Fruit fly (Drosophila melanogaster) whole organism, embryonic: Measurements from ENCODE around the gene CG18131.

Experiments used
- Asciz ChIP-seq: fragments of 200-800 bp; sonication (Bioruptor generic); optimal IDR thresholded peaks from 2 replicates; lab custom pipeline; 2017; ENCODE audit warnings: missing biosample characterization, mild to moderate bottlenecking, missing genetic modification characterization, missing genetic modification reagents
- Bgb ChIP-seq: fragments of 200-800 bp; sonication (Bioruptor generic); IDR thresholded peaks from 2 replicates; pipeline ENCODE4 v1.3.6; 2022; ENCODE audit warnings: missing biosample characterization, missing genetic modification characterization; ENCODE audit not compliant: partially characterized antibody
- CG10565 ChIP-seq: fragments of 200-800 bp; sonication (Bioruptor generic); optimal IDR thresholded peaks from 3 replicates; lab custom pipeline; 2016; ENCODE audit warnings: missing biosample characterization, mild to moderate bottlenecking, missing genetic modification characterization
- CG10654 ChIP-seq: fragments of 200-800 bp; sonication (Bioruptor generic); optimal IDR thresholded peaks from 2 replicates; lab custom pipeline; 2016; ENCODE audit warnings: missing biosample characterization, missing genetic modification characterization
- CG10979 ChIP-seq: fragments of 200-800 bp; sonication (Bioruptor generic); optimal IDR thresholded peaks from 2 replicates; lab custom pipeline; 2018; ENCODE audit warnings: missing biosample characterization, mild to moderate bottlenecking, missing genetic modification characterization, moderate library complexity
- CG12219 ChIP-seq: fragments of 200-800 bp; sonication (Bioruptor generic); optimal IDR thresholded peaks from 3 replicates; lab custom pipeline; 2018; ENCODE audit warnings: missing biosample characterization, mild to moderate bottlenecking, missing genetic modification characterization
- CG1233 ChIP-seq: fragments of 200-800 bp; sonication (Bioruptor generic); optimal IDR thresholded peaks from 4 replicates; lab custom pipeline; 2018; ENCODE audit warnings: missing biosample characterization, mild to moderate bottlenecking, missing genetic modification characterization
- CG12391 ChIP-seq: fragments of 200-800 bp; sonication (Bioruptor generic); optimal IDR thresholded peaks from 3 replicates; lab custom pipeline; 2018; ENCODE audit warnings: missing biosample characterization, mild to moderate bottlenecking, missing genetic modification characterization, moderate library complexity
- CG12744 ChIP-seq: fragments of 200-800 bp; sonication (Bioruptor generic); optimal IDR thresholded peaks from 2 replicates; lab custom pipeline; 2016; ENCODE audit warnings: missing biosample characterization, missing genetic modification characterization
- CG13894 ChIP-seq: fragments of 200-800 bp; sonication (Bioruptor generic); optimal IDR thresholded peaks from 3 replicates; lab custom pipeline; 2018; ENCODE audit warnings: missing biosample characterization, mild to moderate bottlenecking, missing genetic modification characterization, moderate library complexity
- CG1529 ChIP-seq: fragments of 200-800 bp; sonication (Bioruptor generic); optimal IDR thresholded peaks from 3 replicates; lab custom pipeline; 2018; ENCODE audit warnings: missing biosample characterization, missing genetic modification characterization
- CG15601 ChIP-seq: fragments of 200-800 bp; sonication (Bioruptor generic); optimal IDR thresholded peaks from 3 replicates; lab custom pipeline; 2019; ENCODE audit warnings: missing biosample characterization, mild to moderate bottlenecking, missing genetic modification characterization, moderate library complexity
- CG17802 ChIP-seq: fragments of 200-800 bp; sonication (Bioruptor generic); optimal IDR thresholded peaks from 2 replicates; lab custom pipeline; 2018; ENCODE audit warnings: missing biosample characterization, mild to moderate bottlenecking, missing genetic modification characterization, moderate library complexity
- CG2199 ChIP-seq: fragments of 200-800 bp; sonication (Bioruptor generic); IDR thresholded peaks from 3 replicates; pipeline ENCODE4 v1.3.6; 2022; ENCODE audit warnings: missing biosample characterization, missing genetic modification characterization
- CG2875 ChIP-seq: fragments of 200-800 bp; sonication (Bioruptor generic); optimal IDR thresholded peaks from 2 replicates; lab custom pipeline; 2017; ENCODE audit warnings: missing biosample characterization, mild to moderate bottlenecking, missing genetic modification characterization, missing genetic modification reagents
- CG33557 ChIP-seq: fragments of 200-800 bp; sonication (Bioruptor generic); optimal IDR thresholded peaks from 2 replicates; lab custom pipeline; 2019; ENCODE audit warnings: missing biosample characterization, mild to moderate bottlenecking, missing genetic modification characterization, moderate library complexity
- CG5180 ChIP-seq: fragments of 200-800 bp; sonication (Bioruptor generic); optimal IDR thresholded peaks from 3 replicates; lab custom pipeline; 2017; ENCODE audit warnings: missing biosample characterization, missing genetic modification characterization, mild to moderate bottlenecking, moderate library complexity, missing genetic modification reagents
- CG7357 ChIP-seq: fragments of 200-800 bp; sonication (Bioruptor generic); IDR thresholded peaks from 3 replicates; pipeline ENCODE4 v1.3.6; 2022; ENCODE audit warnings: missing biosample characterization, missing genetic modification characterization
- CHES-1-like ChIP-seq: fragments of 200-800 bp; sonication (Bioruptor generic); optimal IDR thresholded peaks from 2 replicates; lab custom pipeline; 2016; ENCODE audit warnings: missing biosample characterization, missing genetic modification characterization
- CoRest ChIP-seq: fragments of 200-800 bp; sonication (Bioruptor generic); optimal IDR thresholded peaks from 3 replicates; lab custom pipeline; 2018; ENCODE audit warnings: missing biosample characterization, mild to moderate bottlenecking, missing genetic modification characterization, moderate library complexity
- H2.0 ChIP-seq: fragments of 200-800 bp; sonication (Bioruptor generic); IDR thresholded peaks from 2 replicates; pipeline ENCODE4 v1.3.6; 2022; ENCODE audit warnings: missing biosample characterization, missing genetic modification characterization
- HHEX ChIP-seq: fragments of 200-800 bp; sonication (Bioruptor generic); optimal IDR thresholded peaks from 3 replicates; lab custom pipeline; 2017; ENCODE audit warnings: missing biosample characterization, mild to moderate bottlenecking, missing genetic modification characterization, missing genetic modification reagents
- Jarid2 ChIP-seq: fragments of 200-800 bp; sonication (Bioruptor generic); optimal IDR thresholded peaks from 3 replicates; lab custom pipeline; 2017; ENCODE audit warnings: mild to moderate bottlenecking, missing biosample characterization, missing genetic modification reagents, missing genetic modification characterization
- NC2β ChIP-seq: fragments of 200-800 bp; sonication (Bioruptor generic); optimal IDR thresholded peaks from 2 replicates; lab custom pipeline; 2016; ENCODE audit warnings: missing biosample characterization, missing genetic modification characterization
- bab2 ChIP-seq: fragments of 200-800 bp; sonication (Bioruptor generic); optimal IDR thresholded peaks from 2 replicates; lab custom pipeline; 2016; ENCODE audit warnings: missing biosample characterization, missing genetic modification characterization
- bcd ChIP-seq: fragments of 200-800 bp; sonication (Bioruptor generic); optimal IDR thresholded peaks from 2 replicates; lab custom pipeline; 2017; ENCODE audit warnings: missing biosample characterization, mild to moderate bottlenecking, missing genetic modification characterization
- bsh ChIP-seq, 2 experiments: fragments of 200-800 bp; sonication (Bioruptor generic); optimal IDR thresholded peaks; 2 replicates each; lab custom pipeline; 2017 to 2018; ENCODE audit warnings: mild to moderate bottlenecking in 2 of 2, missing biosample characterization in 2 of 2, missing genetic modification characterization in 2 of 2, moderate library complexity in 1 of 2
- caup ChIP-seq: fragments of 200-800 bp; sonication (Bioruptor generic); optimal IDR thresholded peaks from 3 replicates; lab custom pipeline; 2017; ENCODE audit warnings: missing biosample characterization, mild to moderate bottlenecking, missing genetic modification characterization, moderate library complexity; ENCODE audit not compliant: severe bottlenecking
- chif ChIP-seq, 2 experiments: fragments of 200-800 bp; sonication (Bioruptor generic); optimal IDR thresholded peaks; 3 replicates each; lab custom pipeline; 2016; ENCODE audit warnings: missing biosample characterization in 2 of 2, missing genetic modification characterization in 2 of 2
- chn ChIP-seq: fragments of 200-800 bp; sonication (Bioruptor generic); optimal IDR thresholded peaks from 2 replicates; lab custom pipeline; 2016; ENCODE audit warnings: missing biosample characterization, missing genetic modification characterization
- crc ChIP-seq: fragments of 200-800 bp; sonication (Bioruptor generic); optimal IDR thresholded peaks from 2 replicates; lab custom pipeline; 2016; ENCODE audit warnings: missing biosample characterization, missing genetic modification characterization
- crp ChIP-seq, 2 experiments: fragments of 200-800 bp; sonication (Bioruptor generic); optimal IDR thresholded peaks; 2 replicates in 1 of 2; 3 replicates in 1 of 2; lab custom pipeline; 2017; ENCODE audit warnings: missing biosample characterization in 2 of 2, missing genetic modification characterization in 2 of 2, mild to moderate bottlenecking in 1 of 2, moderate library complexity in 1 of 2
- dimm ChIP-seq: fragments of 200-800 bp; sonication (Bioruptor generic); IDR thresholded peaks from 2 replicates; pipeline ENCODE4 v1.3.6; 2022; ENCODE audit warnings: missing biosample characterization, missing genetic modification characterization
- dm ChIP-seq: fragments of 200-800 bp; sonication (Bioruptor generic); optimal IDR thresholded peaks from 3 replicates; lab custom pipeline; 2016; ENCODE audit warnings: missing biosample characterization, missing genetic modification characterization
- fd3F ChIP-seq: fragments of 200-800 bp; sonication (Bioruptor generic); optimal IDR thresholded peaks from 2 replicates; lab custom pipeline; 2018; ENCODE audit warnings: missing biosample characterization, mild to moderate bottlenecking, missing genetic modification characterization, moderate library complexity
- insv ChIP-seq, 2 experiments: fragments of 200-800 bp; sonication (Bioruptor generic); optimal IDR thresholded peaks; 3 replicates each; lab custom pipeline; 2016 to 2018; ENCODE audit warnings: missing biosample characterization in 2 of 2, missing genetic modification characterization in 2 of 2
- mirr ChIP-seq: fragments of 200-800 bp; sonication (Bioruptor generic); optimal IDR thresholded peaks from 3 replicates; lab custom pipeline; 2018; ENCODE audit warnings: missing biosample characterization, mild to moderate bottlenecking, missing genetic modification characterization
- nerfin-2 ChIP-seq: fragments of 200-800 bp; sonication (Bioruptor generic); IDR thresholded peaks from 2 replicates; pipeline ENCODE4 v1.3.6; 2022; ENCODE audit warnings: missing biosample characterization, missing genetic modification characterization; ENCODE audit not compliant: partially characterized antibody
- odd ChIP-seq: fragments of 200-800 bp; sonication (Bioruptor generic); optimal IDR thresholded peaks from 2 replicates; lab custom pipeline; 2017; ENCODE audit warnings: missing biosample characterization, mild to moderate bottlenecking, missing genetic modification characterization
- pfk ChIP-seq: fragments of 200-800 bp; sonication (Bioruptor generic); optimal IDR thresholded peaks from 2 replicates; lab custom pipeline; 2018; ENCODE audit warnings: missing biosample characterization, mild to moderate bottlenecking, missing genetic modification characterization, moderate library complexity
- pho ChIP-seq: fragments of 200-800 bp; sonication (Bioruptor generic); optimal IDR thresholded peaks from 2 replicates; lab custom pipeline; 2016; ENCODE audit warnings: missing biosample characterization, missing genetic modification characterization
- pnt ChIP-seq: fragments of 200-800 bp; sonication (Bioruptor generic); optimal IDR thresholded peaks from 3 replicates; lab custom pipeline; 2016; ENCODE audit warnings: missing biosample characterization, missing genetic modification characterization
- prd ChIP-seq, 3 experiments: fragments of >200 bp in 2 of 3; fragments of 200-800 bp in 1 of 3; sonication (Bioruptor generic) in 1 of 3; optimal IDR thresholded peaks in 2 of 3; IDR thresholded peaks in 1 of 3; 2 replicates in 2 of 3; 3 replicates in 1 of 3; pipeline versions ENCODE4 v1.3.6 to Lab custom; 2017 to 2022; ENCODE audit warnings: missing biosample characterization in 1 of 3, missing genetic modification characterization in 1 of 3
- ro ChIP-seq: fragments of 200-800 bp; sonication (Bioruptor generic); IDR thresholded peaks from 2 replicates; pipeline ENCODE4 v1.3.6; 2022; ENCODE audit warnings: missing biosample characterization, missing genetic modification characterization
- sd ChIP-seq: fragments of 200-800 bp; sonication (Bioruptor generic); optimal IDR thresholded peaks from 3 replicates; lab custom pipeline; 2018; ENCODE audit warnings: missing biosample characterization, mild to moderate bottlenecking, missing genetic modification characterization, moderate library complexity
- sens ChIP-seq: fragments of 200-800 bp; sonication (Bioruptor generic); peaks from one replicate; lab custom pipeline; 2016; ENCODE audit warnings: missing biosample characterization, missing genetic modification characterization
- slp2 ChIP-seq: fragments of 200-800 bp; sonication (Bioruptor generic); optimal IDR thresholded peaks from 2 replicates; lab custom pipeline; 2016; ENCODE audit warnings: missing biosample characterization, missing genetic modification characterization
- ssp ChIP-seq: fragments of 200-800 bp; sonication (Bioruptor generic); IDR thresholded peaks from 2 replicates; pipeline ENCODE4 v1.3.6; 2022; ENCODE audit warnings: missing biosample characterization, missing genetic modification characterization
- ttk ChIP-seq: fragments of 200-800 bp; sonication (Bioruptor generic); IDR thresholded peaks from 2 replicates; pipeline ENCODE4 v2.1.2; 2022; ENCODE audit warnings: missing biosample characterization, missing genetic modification characterization

Gene CG18131

dm6 chr2L:1491791-1492345 is 8.5 kb downstream of the CG18131 start, which contains the start of gene CG31928 (continued):
- TF ChIP-seq bsh (GFP tag; optimal IDR thresholded peaks at IDR 0.05; lab: Kevin White, UChicago): no peak
- TF ChIP-seq Asciz (GFP tag; lab: Kevin White, UChicago): no peak
- TF ChIP-seq crp (GFP tag; optimal IDR thresholded peaks at IDR 0.05; lab: Kevin White, UChicago): no peak
- no peak for TF ChIP-seq CG7357 (GFP tag; lab: Robert Waterston, UW)
- no peak for TF ChIP-seq CHES-1-like
- TF ChIP-seq CG33557: no peak
- TF ChIP-seq pho (GFP tag; lab: Kevin White, UChicago): no peak
- TF ChIP-seq nerfin-2 (GFP tag; lab: Robert Waterston, UW): no peak
- no peak for TF ChIP-seq pnt (GFP tag; lab: Kevin White, UChicago)
- no peak for TF ChIP-seq crc (GFP tag; lab: Kevin White, UChicago)
- TF ChIP-seq bab2 (GFP tag; lab: Kevin White, UChicago): no peak
- no peak for TF ChIP-seq CG2199
- no peak for TF ChIP-seq fd3F (GFP tag; lab: Kevin White, UChicago)
- TF ChIP-seq CG2875 (GFP tag; lab: Kevin White, UChicago): no peak
- no peak for TF ChIP-seq caup (GFP tag; lab: Kevin White, UChicago)
- peak; percentile 7 for TF ChIP-seq CG15601 (tag; lab: Kevin White, UChicago)
- TF ChIP-seq ttk (GFP tag; lab: Robert Waterston, UW): no peak
- no peak for TF ChIP-seq prd (optimal IDR thresholded peaks at IDR 0.05; lab: Kevin White, UChicago)
- no peak for TF ChIP-seq prd (GFP tag; IDR thresholded peaks at IDR 0.05; lab: Robert Waterston, UW)
- peak; percentile 6 for TF ChIP-seq CG10654
- TF ChIP-seq Bgb (GFP tag; lab: Robert Waterston, UW): peak; percentile 72
- no peak for TF ChIP-seq CG13894
- no peak for TF ChIP-seq CG12219 (GFP tag; lab: Kevin White, UChicago)
- no peak for TF ChIP-seq insv (GFP tag; optimal IDR thresholded peaks at IDR 0.05; lab: Kevin White, UChicago)
- TF ChIP-seq bcd: no peak
- TF ChIP-seq CG10565: no peak
- TF ChIP-seq CG17802 (tag; lab: Kevin White, UChicago): no peak
- peak; percentile 27 for TF ChIP-seq CoRest (tag; lab: Kevin White, UChicago)
- TF ChIP-seq chif (GFP tag; optimal IDR thresholded peaks at IDR 0.05; lab: Kevin White, UChicago): peak in 1 of 2 experiments; percentile 46
- no peak for TF ChIP-seq CG10979 (tag; lab: Kevin White, UChicago)
- TF ChIP-seq CG12391: peak; percentile 18
- no peak for TF ChIP-seq ro (GFP tag; lab: Robert Waterston, UW)
- no peak for TF ChIP-seq ssp (GFP tag; lab: Robert Waterston, UW)
- TF ChIP-seq NC2β (GFP tag; lab: Kevin White, UChicago): no peak
- TF ChIP-seq mirr (GFP tag; lab: Kevin White, UChicago): no peak
- no peak for TF ChIP-seq CG1233 (GFP tag; lab: Kevin White, UChicago)
- TF ChIP-seq HHEX (GFP tag; lab: Kevin White, UChicago): no peak
- no peak for TF ChIP-seq pfk (GFP tag; lab: Kevin White, UChicago)
- TF ChIP-seq dimm: no peak
- no peak for TF ChIP-seq CG1529 (GFP tag; lab: Kevin White, UChicago)
- TF ChIP-seq CG12744 (GFP tag; lab: Kevin White, UChicago): no peak
- no peak for TF ChIP-seq Jarid2
- no peak for TF ChIP-seq CG5180 (GFP tag; lab: Kevin White, UChicago)
- TF ChIP-seq odd: no peak
- peak; percentile 60 for TF ChIP-seq sens (GFP tag; lab: Kevin White, UChicago)
- TF ChIP-seq dm (GFP tag; lab: Kevin White, UChicago): no peak
- no peak for TF ChIP-seq chn (GFP tag; lab: Kevin White, UChicago)
- peak; percentile 11; the same call in 1 of the 2 replicates for TF ChIP-seq H2.0 (GFP tag; lab: Robert Waterston, UW)
- TF ChIP-seq slp2: no peak
- TF ChIP-seq sd (tag; lab: Kevin White, UChicago): no peak
